Worm (Caenorhabditis elegans): Measurements from ENCODE around the gene sru-48.

DNA sequence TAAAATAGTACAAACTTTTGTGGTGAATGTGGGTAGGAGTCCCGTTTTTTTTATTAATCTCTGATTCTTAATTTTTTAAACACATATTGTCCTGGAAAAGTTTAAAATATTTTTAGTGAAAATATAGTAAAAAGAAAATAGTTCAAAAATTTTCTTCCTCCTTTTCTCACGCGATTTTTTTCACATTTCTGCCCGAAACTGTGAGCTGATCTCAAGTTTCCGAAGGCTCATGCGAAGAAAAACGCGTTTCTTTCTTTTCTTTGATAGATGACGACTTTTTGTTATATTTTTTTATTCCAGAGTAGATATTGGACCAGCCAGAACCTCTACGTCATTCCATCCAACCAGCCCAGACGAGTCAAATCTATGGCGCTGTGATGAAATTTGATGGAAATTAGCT is 4.0 kb downstream of the sru-48 start, which contains the start of gene T03G11.9:
- TF ChIP-seq nhr-12 (tag; optimal IDR thresholded peaks at IDR 0.05), result no peak
- TF ChIP-seq snpc-4 (tag; optimal IDR thresholded peaks at IDR 0.05), result no peak
- TF ChIP-seq ceh-43 (GFP tag; optimal IDR thresholded peaks at IDR 0.05), result no peak
- no peak for TF ChIP-seq lsy-2 (tag; optimal IDR thresholded peaks at IDR 0.05)
- no peak for TF ChIP-seq ztf-11 (tag; optimal IDR thresholded peaks at IDR 0.05)
- no peak for TF ChIP-seq bed-3 (GFP tag; optimal IDR thresholded peaks at IDR 0.05)
- no peak for TF ChIP-seq unc-62 (GFP tag; optimal IDR thresholded peaks at IDR 0.05)
- no peak for TF ChIP-seq blmp-1 (tag; optimal IDR thresholded peaks at IDR 0.05)
- no peak for TF ChIP-seq nhr-237 (tag; optimal IDR thresholded peaks at IDR 0.05)
- no peak for TF ChIP-seq nhr-28 (tag; optimal IDR thresholded peaks at IDR 0.05)
- TF ChIP-seq ces-1 (GFP tag; optimal IDR thresholded peaks at IDR 0.05), result no peak
- no peak for TF ChIP-seq unc-39 (tag; optimal IDR thresholded peaks at IDR 0.05)
- TF ChIP-seq elt-1 (tag; optimal IDR thresholded peaks at IDR 0.05; ENCODE audit: borderline replicate concordance, insufficient read depth), result no peak

All from whole organism, mixed stage, embryonic.